Fruit fly (Drosophila melanogaster) whole organism, embryonic: Measurements from ENCODE around the gene mRpL35.

Experiments
- Atf-2 ChIP-seq: fragments of 200-800 bp; sonication (Bioruptor generic); optimal IDR thresholded peaks from 2 replicates; lab custom pipeline; 2016; ENCODE audit warnings: missing biosample characterization, missing genetic modification characterization
- Atf3 ChIP-seq: fragments of 200-800 bp; sonication (Bioruptor generic); optimal IDR thresholded peaks from 3 replicates; lab custom pipeline; 2016; ENCODE audit warnings: missing biosample characterization, missing genetic modification characterization
- CG10366 ChIP-seq: fragments of 200-800 bp; sonication (Bioruptor generic); IDR thresholded peaks from 2 replicates; pipeline ENCODE4 v1.3.6; 2022; ENCODE audit warnings: missing biosample characterization, missing genetic modification characterization
- CG10462 ChIP-seq: fragments of 200-800 bp; sonication (Bioruptor generic); optimal IDR thresholded peaks from 2 replicates; lab custom pipeline; 2016; ENCODE audit warnings: missing biosample characterization, missing genetic modification characterization
- CG10654 ChIP-seq: fragments of 200-800 bp; sonication (Bioruptor generic); optimal IDR thresholded peaks from 2 replicates; lab custom pipeline; 2016; ENCODE audit warnings: missing biosample characterization, missing genetic modification characterization
- CG11560 ChIP-seq: fragments of 200-800 bp; sonication (Bioruptor generic); IDR thresholded peaks from 3 replicates; pipeline ENCODE4 v1.3.6; 2022; ENCODE audit warnings: missing biosample characterization, missing genetic modification characterization
- CG11695 ChIP-seq: fragments of 200-800 bp; sonication (Bioruptor generic); IDR thresholded peaks from 3 replicates; pipeline ENCODE4 v1.3.6; 2022; ENCODE audit warnings: missing biosample characterization, missing genetic modification characterization
- CG12155 ChIP-seq: fragments of 200-800 bp; sonication (Bioruptor generic); optimal IDR thresholded peaks from 3 replicates; lab custom pipeline; 2016; ENCODE audit warnings: missing biosample characterization, missing genetic modification characterization
- CG12219 ChIP-seq: fragments of 200-800 bp; sonication (Bioruptor generic); optimal IDR thresholded peaks from 3 replicates; lab custom pipeline; 2018; ENCODE audit warnings: missing biosample characterization, mild to moderate bottlenecking, missing genetic modification characterization
- CG1832 ChIP-seq: fragments of 200-800 bp; sonication (Bioruptor generic); optimal IDR thresholded peaks from 2 replicates; lab custom pipeline; 2017; ENCODE audit warnings: missing biosample characterization, mild to moderate bottlenecking, missing genetic modification characterization, inconsistent platforms
- CG2129 ChIP-seq: fragments of 200-800 bp; sonication (Bioruptor generic); IDR thresholded peaks from 2 replicates; pipeline ENCODE4 v1.3.6; 2022; ENCODE audit warnings: missing biosample characterization, missing genetic modification characterization; ENCODE audit not compliant: partially characterized antibody
- CG3065 ChIP-seq: fragments of 200-800 bp; sonication (Bioruptor generic); optimal IDR thresholded peaks from 2 replicates; lab custom pipeline; 2016; ENCODE audit warnings: missing biosample characterization, missing genetic modification characterization
- CG32772 ChIP-seq: fragments of 200-800 bp; sonication (Bioruptor generic); IDR thresholded peaks from 2 replicates; pipeline ENCODE4 v1.3.6; 2022; ENCODE audit warnings: missing biosample characterization, missing genetic modification characterization
- CG34376 ChIP-seq: fragments of 200-800 bp; sonication (Bioruptor generic); optimal IDR thresholded peaks from 2 replicates; lab custom pipeline; 2018; ENCODE audit warnings: missing biosample characterization, mild to moderate bottlenecking, missing genetic modification characterization
- CG4707 ChIP-seq: fragments of 200-800 bp; sonication (Bioruptor generic); optimal IDR thresholded peaks from 2 replicates; lab custom pipeline; 2018; ENCODE audit warnings: missing biosample characterization, mild to moderate bottlenecking, missing genetic modification characterization, moderate library complexity
- CG7786 ChIP-seq: fragments of 200-800 bp; sonication (Bioruptor generic); optimal IDR thresholded peaks from 2 replicates; lab custom pipeline; 2016; ENCODE audit warnings: missing biosample characterization, missing genetic modification characterization
- CoRest ChIP-seq: fragments of 200-800 bp; sonication (Bioruptor generic); optimal IDR thresholded peaks from 3 replicates; lab custom pipeline; 2018; ENCODE audit warnings: missing biosample characterization, mild to moderate bottlenecking, missing genetic modification characterization, moderate library complexity
- D19B ChIP-seq: fragments of 200-800 bp; sonication (Bioruptor generic); optimal IDR thresholded peaks from 2 replicates; lab custom pipeline; 2017; ENCODE audit warnings: missing biosample characterization, mild to moderate bottlenecking, missing genetic modification characterization
- Elba2 ChIP-seq: fragments of 200-800 bp; sonication (Bioruptor generic); optimal IDR thresholded peaks from 3 replicates; lab custom pipeline; 2016; ENCODE audit warnings: missing biosample characterization, missing genetic modification characterization
- Gug ChIP-seq: fragments of 200-800 bp; sonication (Bioruptor generic); IDR thresholded peaks from 4 replicates; pipeline ENCODE4 v1.3.6; 2022; ENCODE audit warnings: missing biosample characterization, missing genetic modification characterization
- HLH4C ChIP-seq: fragments of 200-800 bp; sonication (Bioruptor generic); IDR thresholded peaks from 3 replicates; pipeline ENCODE4 v1.3.6; 2022; ENCODE audit warnings: missing biosample characterization, missing genetic modification characterization; ENCODE audit not compliant: partially characterized antibody
- Hr39 ChIP-seq: fragments of >200 bp; optimal IDR thresholded peaks from 2 replicates; lab custom pipeline; 2017
- Hr51 ChIP-seq, 2 experiments: fragments of 200-800 bp; sonication (Bioruptor generic); optimal IDR thresholded peaks; 2 replicates in 1 of 2; 3 replicates in 1 of 2; lab custom pipeline; 2016 to 2018; ENCODE audit warnings: missing biosample characterization in 2 of 2, missing genetic modification characterization in 2 of 2, mild to moderate bottlenecking in 1 of 2, moderate library complexity in 1 of 2
- Kr ChIP-seq: fragments of 200-800 bp; sonication (Bioruptor generic); optimal IDR thresholded peaks from 2 replicates; lab custom pipeline; 2017; ENCODE audit warnings: missing biosample characterization, mild to moderate bottlenecking, missing genetic modification characterization
- MBD-R2 ChIP-seq: fragments of 200-800 bp; sonication (Bioruptor generic); IDR thresholded peaks from 2 replicates; pipeline ENCODE4 v1.3.6; 2022; ENCODE audit warnings: missing biosample characterization, missing genetic modification characterization
- MESR4 ChIP-seq: fragments of 200-800 bp; sonication (Bioruptor generic); optimal IDR thresholded peaks from 2 replicates; lab custom pipeline; 2018; ENCODE audit warnings: missing biosample characterization, mild to moderate bottlenecking, missing genetic modification characterization, moderate library complexity
- Mad ChIP-seq: fragments of 200-800 bp; sonication (Bioruptor generic); optimal IDR thresholded peaks from 2 replicates; lab custom pipeline; 2016; ENCODE audit warnings: missing biosample characterization, missing genetic modification characterization
- Pdp1 ChIP-seq, 2 experiments: fragments of 200-800 bp; sonication (Bioruptor generic); optimal IDR thresholded peaks; 3 replicates each; lab custom pipeline; 2016; ENCODE audit warnings: missing biosample characterization in 2 of 2, missing genetic modification characterization in 2 of 2, mild to moderate bottlenecking in 1 of 2, moderate library complexity in 1 of 2
- Ravus ChIP-seq: fragments of 200-800 bp; sonication (Bioruptor generic); IDR thresholded peaks from 2 replicates; pipeline ENCODE4 v1.3.6; 2022; ENCODE audit warnings: missing biosample characterization, missing genetic modification characterization
- Scr ChIP-seq: fragments of 200-800 bp; sonication (Bioruptor generic); IDR thresholded peaks from 2 replicates; pipeline ENCODE4 v1.3.6; 2022; ENCODE audit warnings: missing biosample characterization, missing genetic modification characterization; ENCODE audit not compliant: partially characterized antibody
- amos ChIP-seq: fragments of 200-800 bp; sonication (Bioruptor generic); IDR thresholded peaks from 2 replicates; pipeline ENCODE4 v1.3.6; 2022; ENCODE audit warnings: missing biosample characterization, missing genetic modification characterization; ENCODE audit not compliant: partially characterized antibody
- chinmo ChIP-seq: fragments of 200-800 bp; sonication (Bioruptor generic); IDR thresholded peaks from 4 replicates; pipeline ENCODE4 v1.3.6; 2022; ENCODE audit warnings: missing biosample characterization, missing genetic modification characterization; ENCODE audit not compliant: partially characterized antibody
- chn ChIP-seq: fragments of 200-800 bp; sonication (Bioruptor generic); optimal IDR thresholded peaks from 2 replicates; lab custom pipeline; 2016; ENCODE audit warnings: missing biosample characterization, missing genetic modification characterization
- dmrt99B ChIP-seq: fragments of 200-800 bp; sonication (Bioruptor generic); optimal IDR thresholded peaks from 2 replicates; lab custom pipeline; 2018; ENCODE audit warnings: missing biosample characterization, mild to moderate bottlenecking, missing genetic modification characterization, moderate library complexity
- ewg ChIP-seq: fragments of 200-800 bp; sonication (Bioruptor generic); optimal IDR thresholded peaks from 3 replicates; lab custom pipeline; 2017; ENCODE audit warnings: mild to moderate bottlenecking, missing biosample characterization, missing genetic modification reagents, missing genetic modification characterization
- fru ChIP-seq: fragments of >200 bp; optimal IDR thresholded peaks from 2 replicates; lab custom pipeline; 2017
- fu2 ChIP-seq: fragments of 200-800 bp; sonication (Bioruptor generic); optimal IDR thresholded peaks from 2 replicates; lab custom pipeline; 2016; ENCODE audit warnings: missing biosample characterization, missing genetic modification characterization
- gsb ChIP-seq: fragments of 200-800 bp; sonication (Bioruptor generic); IDR thresholded peaks from 2 replicates; pipeline ENCODE4 v1.3.6; 2022; ENCODE audit warnings: missing biosample characterization, missing genetic modification characterization
- h ChIP-seq: fragments of >200 bp; optimal IDR thresholded peaks from 2 replicates; lab custom pipeline; 2017
- hb ChIP-seq: fragments of 200-800 bp; sonication (Bioruptor generic); IDR thresholded peaks from 3 replicates; pipeline ENCODE4 v1.3.6; 2022; ENCODE audit warnings: missing biosample characterization, missing genetic modification characterization; ENCODE audit not compliant: partially characterized antibody
- her ChIP-seq: fragments of 200-800 bp; sonication (Bioruptor generic); optimal IDR thresholded peaks from 2 replicates; lab custom pipeline; 2016; ENCODE audit warnings: missing biosample characterization, missing genetic modification characterization
- inv ChIP-seq: fragments of 200-800 bp; sonication (Bioruptor generic); IDR thresholded peaks from 2 replicates; pipeline ENCODE4 v1.3.6; 2022; ENCODE audit warnings: missing biosample characterization, missing genetic modification characterization; ENCODE audit not compliant: partially characterized antibody
- knrl ChIP-seq: fragments of 200-800 bp; sonication (Bioruptor generic); IDR thresholded peaks from 3 replicates; pipeline ENCODE4 v1.3.6; 2022; ENCODE audit warnings: missing biosample characterization, missing genetic modification characterization; ENCODE audit not compliant: partially characterized antibody
- mirr ChIP-seq: fragments of 200-800 bp; sonication (Bioruptor generic); optimal IDR thresholded peaks from 3 replicates; lab custom pipeline; 2018; ENCODE audit warnings: missing biosample characterization, mild to moderate bottlenecking, missing genetic modification characterization
- mld ChIP-seq: fragments of 200-800 bp; sonication (Bioruptor generic); IDR thresholded peaks from 3 replicates; pipeline ENCODE4 v1.3.6; 2022; ENCODE audit warnings: missing biosample characterization, missing genetic modification characterization; ENCODE audit not compliant: partially characterized antibody
- onecut ChIP-seq: fragments of 200-800 bp; sonication (Bioruptor generic); IDR thresholded peaks from 2 replicates; pipeline ENCODE4 v1.3.6; 2022; ENCODE audit warnings: missing biosample characterization, missing genetic modification characterization
- pum ChIP-seq: fragments of 200-800 bp; sonication (Bioruptor generic); optimal IDR thresholded peaks from 2 replicates; lab custom pipeline; 2016; ENCODE audit warnings: missing biosample characterization, missing genetic modification characterization
- pzg ChIP-seq: fragments of 200-800 bp; sonication (Bioruptor generic); optimal IDR thresholded peaks from 3 replicates; lab custom pipeline; 2018; ENCODE audit warnings: missing biosample characterization, mild to moderate bottlenecking, missing genetic modification characterization, moderate library complexity
- sna ChIP-seq: fragments of 200-800 bp; sonication (Bioruptor generic); IDR thresholded peaks from 2 replicates; pipeline ENCODE4 v1.3.6; 2022; ENCODE audit warnings: missing biosample characterization, missing genetic modification characterization; ENCODE audit not compliant: partially characterized antibody
- tap ChIP-seq: fragments of 200-800 bp; optimal IDR thresholded peaks from 3 replicates; lab custom pipeline; 2019; ENCODE audit warnings: missing biosample characterization, mild to moderate bottlenecking, missing genetic modification characterization, moderate library complexity

The mRpL35 gene

DNA sequence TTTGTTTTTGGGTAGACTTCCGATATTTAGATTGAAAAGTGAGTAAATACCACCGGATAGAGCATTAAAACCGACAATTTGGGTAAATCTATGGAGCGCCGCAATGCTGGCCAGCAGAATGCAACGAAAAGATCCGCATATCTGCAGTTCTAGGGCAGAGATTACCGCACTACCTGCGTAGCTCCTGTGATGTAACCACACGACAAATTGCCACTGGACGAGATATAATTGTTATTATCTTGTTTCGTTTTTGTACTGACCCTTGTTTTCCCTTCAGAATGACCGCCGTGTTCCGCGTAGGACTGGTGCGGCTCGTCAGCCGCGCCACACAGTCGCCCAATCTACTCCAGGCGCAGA, 4.4 kb downstream of the mRpL35 start (continued):
- TF ChIP-seq CG10654 (GFP tag; lab: Kevin White, UChicago) (no peak), D19B (GFP tag; lab: Kevin White, UChicago) (no peak), Elba2 (no peak), tap (tag; lab: Kevin White, UChicago) (no peak), knrl (no peak), Kr (no peak), MESR4 (GFP tag; lab: Kevin White, UChicago) (peak; percentile 73), CG3065 (GFP tag; lab: Kevin White, UChicago) (no peak), chn (GFP tag; lab: Kevin White, UChicago) (no peak), chinmo (GFP tag; lab: Robert Waterston, UW) (no peak), her (no peak), mirr (GFP tag; lab: Kevin White, UChicago) (no peak), mld (0 out of 3 replicates have a peak, but pooled peaks have one; percentile 37)

DNA sequence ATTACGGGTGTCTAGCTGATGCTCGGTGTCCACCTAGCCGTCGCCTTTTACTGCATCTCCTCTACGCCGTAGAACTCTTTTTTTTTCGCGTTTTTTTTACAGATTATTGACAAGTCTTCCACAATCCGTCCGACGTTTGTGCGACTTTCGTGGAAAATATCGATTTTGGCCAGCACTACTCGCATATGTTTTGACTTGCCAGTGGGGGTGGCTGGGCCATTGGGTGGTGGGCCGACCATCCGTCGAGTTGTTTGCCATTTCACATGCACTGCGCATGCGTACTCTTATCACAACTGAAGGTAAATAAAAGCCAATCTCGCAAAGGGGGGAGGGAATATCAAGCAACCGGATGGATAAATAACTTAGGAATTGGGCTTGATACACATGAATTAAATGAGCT, 8.4 kb downstream of the mRpL35 start, which contains the start of gene CG13409:
Gene CG13409 (minus strand): TSS at position 163 of the 400 bp plus-strand sequence.
- TF ChIP-seq ewg (GFP tag; lab: Kevin White, UChicago) (peak; percentile 78), amos (no peak), pzg (no peak), Atf-2 (GFP tag; lab: Kevin White, UChicago) (no peak), MESR4 (GFP tag; lab: Kevin White, UChicago) (peak; percentile 10), Atf3 (no peak), CoRest (tag; lab: Kevin White, UChicago) (no peak), CG4707 (GFP tag; lab: Kevin White, UChicago) (no peak), onecut (GFP tag; lab: Robert Waterston, UW) (peak; percentile 97), Hr51 (GFP tag; optimal IDR thresholded peaks at IDR 0.05; lab: Kevin White, UChicago) (no peak), CG10462 (no peak), CG12219 (GFP tag; lab: Kevin White, UChicago) (no peak), Scr (GFP tag; lab: Robert Waterston, UW) (no peak), fru (no peak), gsb (GFP tag; lab: Robert Waterston, UW) (no peak), MBD-R2 (GFP tag; lab: Robert Waterston, UW) (peak; percentile 21; the same call in 1 of the 2 replicates), CG12155 (GFP tag; lab: Kevin White, UChicago) (no peak), HLH4C (no peak)
- TF ChIP-seq, all 482 proteins: peak for 4

DNA sequence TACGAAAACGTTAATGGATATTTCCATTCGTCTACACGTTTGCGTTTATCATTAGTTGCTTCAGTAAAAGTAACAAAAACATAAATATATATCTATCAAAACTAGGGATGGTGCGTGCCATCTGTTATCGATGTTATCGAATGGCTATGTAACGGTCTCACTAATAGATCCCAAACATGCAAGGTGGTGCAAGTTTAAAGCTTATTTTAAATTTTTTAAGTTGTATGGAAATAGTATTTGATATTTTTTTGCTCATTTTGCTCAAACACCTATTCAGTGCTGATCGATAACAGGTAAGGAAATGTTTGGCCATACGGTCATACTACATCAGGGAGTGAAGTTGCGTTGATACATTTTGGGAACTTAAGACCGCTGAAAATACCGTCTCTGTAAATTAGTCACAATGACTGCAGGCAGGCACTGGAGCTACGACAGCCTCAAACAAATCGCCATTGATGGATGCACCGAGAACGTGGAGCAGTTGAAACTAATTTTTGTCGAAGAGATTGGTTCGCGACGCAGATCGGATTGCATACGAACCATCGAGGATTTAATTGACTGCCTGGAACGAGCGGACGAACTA, 10.9 kb downstream of the mRpL35 start, which contains the start of the genes CG45099, CG6015, pit and Fadd:
Gene CG45099 (minus strand): TSS at position 127 of the 583 bp plus-strand sequence.
Gene CG6015 (minus strand): TSS at position 127 of the 583 bp plus-strand sequence.
Gene pit (plus strand): TSS at position 139 of the 583 bp plus-strand sequence.
Gene Fadd (plus strand): TSS at position 296 of the 583 bp plus-strand sequence.
- TF ChIP-seq CG34376 (GFP tag; lab: Kevin White, UChicago): no peak
- peak; percentile 94 for TF ChIP-seq CG11560 (tag; lab: Robert Waterston, UW)
- no peak for TF ChIP-seq hb (GFP tag; lab: Robert Waterston, UW)
- TF ChIP-seq Gug: no peak
- TF ChIP-seq CG7786: no peak
- no peak for TF ChIP-seq CG32772 (GFP tag; lab: Robert Waterston, UW)
- no peak for TF ChIP-seq Mad (GFP tag; lab: Kevin White, UChicago)
- TF ChIP-seq sna (GFP tag; lab: Robert Waterston, UW): peak; percentile 60; the same call in 1 of the 2 replicates
- no peak for TF ChIP-seq h (lab: Kevin White, UChicago)
- TF ChIP-seq Ravus (GFP tag; lab: Robert Waterston, UW): no peak
- TF ChIP-seq Pdp1 (GFP tag; optimal IDR thresholded peaks at IDR 0.05; lab: Kevin White, UChicago): peak in 1 of 2 experiments; percentile 66
- TF ChIP-seq pum (GFP tag; lab: Kevin White, UChicago): peak; percentile 6
- TF ChIP-seq fu2 (GFP tag; lab: Kevin White, UChicago): no peak
- no peak for TF ChIP-seq Hr39 (lab: Kevin White, UChicago)
- peak; percentile 36; the same call in 1 of the 2 replicates for TF ChIP-seq inv (GFP tag; lab: Robert Waterston, UW)
- no peak for TF ChIP-seq CG1832
- TF ChIP-seq CG11695 (GFP tag; lab: Robert Waterston, UW): no peak
- TF ChIP-seq MBD-R2 (GFP tag; lab: Robert Waterston, UW): peak; percentile 66
- no peak for TF ChIP-seq CG10366 (GFP tag; lab: Robert Waterston, UW)
- TF ChIP-seq CG2129 (GFP tag; lab: Robert Waterston, UW): no peak
- no peak for TF ChIP-seq dmrt99B (tag; lab: Kevin White, UChicago)
